Worm (Caenorhabditis elegans): ENCODE results near the gene F47B8.8.

The F47B8.8 gene

ce11 chrV:14336655-14337054 is 5.1 kb downstream of the F47B8.8 start, which contains the start of gene srm-6:
Gene srm-6, plus strand, starts transcription at chrV:14336955.
- TF ChIP-seq hlh-26 (GFP tag; conservative IDR thresholded peaks at IDR 0.05): no peak
- TF ChIP-seq hsf-1 (GFP tag; IDR thresholded peaks at IDR 0.05): no peak
- no peak for TF ChIP-seq hmg-1.2 (GFP tag; IDR thresholded peaks at IDR 0.05)
- TF ChIP-seq unc-62 (GFP tag; optimal IDR thresholded peaks at IDR 0.05): no peak
- no peak for TF ChIP-seq lsl-1 (GFP tag; optimal IDR thresholded peaks at IDR 0.05)
- TF ChIP-seq die-1 (tag; optimal IDR thresholded peaks at IDR 0.05): no peak
- TF ChIP-seq tbx-9 (tag; optimal IDR thresholded peaks at IDR 0.05; ENCODE audit: borderline replicate concordance): no peak
- no peak for TF ChIP-seq B0019.2 (GFP tag; conservative IDR thresholded peaks at IDR 0.05)
- TF ChIP-seq lir-1 (GFP tag; conservative IDR thresholded peaks at IDR 0.05): no peak
- no peak for TF ChIP-seq K11D2.4 (GFP tag; IDR thresholded peaks at IDR 0.05)
- no peak for TF ChIP-seq chd-7 (tag; optimal IDR thresholded peaks at IDR 0.05)
- TF ChIP-seq lin-40 (tag; optimal IDR thresholded peaks at IDR 0.05): no peak
- no peak for TF ChIP-seq Y79H2A.3 (GFP tag; conservative IDR thresholded peaks at IDR 0.05)
- TF ChIP-seq ztf-22 (GFP tag; optimal IDR thresholded peaks at IDR 0.05): no peak
- TF ChIP-seq F23B12.7 (tag; optimal IDR thresholded peaks at IDR 0.05; ENCODE audit: insufficient read depth): no peak
- no peak for TF ChIP-seq zfh-2 (GFP tag; conservative IDR thresholded peaks at IDR 0.05)
- TF ChIP-seq ztf-18 (tag; optimal IDR thresholded peaks at IDR 0.05): no peak
- TF ChIP-seq T26A5.8 (tag; optimal IDR thresholded peaks at IDR 0.05): no peak
- TF ChIP-seq Y95B8A.8 (GFP tag; IDR thresholded peaks at IDR 0.05): no peak

ce11 chrV:14341672-14342071 is 10.1 kb downstream of the F47B8.8 start, which contains the start of gene F47B8.10:
Gene F47B8.10, plus strand, starts transcription at chrV:14341972.
- TF ChIP-seq unc-130 (GFP tag; optimal IDR thresholded peaks at IDR 0.05) (no peak), ztf-28 (GFP tag; IDR thresholded peaks at IDR 0.05) (no peak), F37B4.10 (GFP tag; IDR thresholded peaks at IDR 0.05) (no peak), hlh-12 (tag; optimal IDR thresholded peaks at IDR 0.05) (no peak), tbp1 (GFP tag; optimal IDR thresholded peaks at IDR 0.05) (no peak), Y95B8A.8 (GFP tag; IDR thresholded peaks at IDR 0.05) (no peak), atf-7 (tag; optimal IDR thresholded peaks at IDR 0.05) (no peak), ceh-40 (GFP tag; IDR thresholded peaks at IDR 0.05) (no peak), sptf-2 (GFP tag; optimal IDR thresholded peaks at IDR 0.05) (no peak), ceh-79 (tag; optimal IDR thresholded peaks at IDR 0.05) (no peak), sea-2 (GFP tag; IDR thresholded peaks at IDR 0.05) (no peak)

- TF ChIP-seq ztf-25 (GFP tag; IDR thresholded peaks at IDR 0.05): no peak
- TF ChIP-seq pbrm-1 (GFP tag; IDR thresholded peaks at IDR 0.05): peak; percentile 78
- TF ChIP-seq athp-1 (tag; optimal IDR thresholded peaks at IDR 0.05): peak; percentile 41
- TF ChIP-seq T26A5.8 (tag; optimal IDR thresholded peaks at IDR 0.05): no peak
- no peak for TF ChIP-seq T07F8.4 (tag; optimal IDR thresholded peaks at IDR 0.05)
- no peak for TF ChIP-seq F37B4.10 (GFP tag; IDR thresholded peaks at IDR 0.05)
- TF ChIP-seq F55B11.4 (tag; optimal IDR thresholded peaks at IDR 0.05; ENCODE audit: borderline replicate concordance, insufficient read depth): no peak
- TF ChIP-seq F22D6.2 (tag; optimal IDR thresholded peaks at IDR 0.05): no peak
- TF ChIP-seq attf-6 (GFP tag; IDR thresholded peaks at IDR 0.05): peak; percentile 67; the same call in 1 of the 2 replicates
- peak; percentile 68 for TF ChIP-seq lir-1 (GFP tag; conservative IDR thresholded peaks at IDR 0.05)
- TF ChIP-seq madf-6 (GFP tag; IDR thresholded peaks at IDR 0.05): peak; percentile 64
- TF ChIP-seq snpc-4 (GFP tag; optimal IDR thresholded peaks at IDR 0.05): no peak
- TF ChIP-seq snpc-4 (tag; optimal IDR thresholded peaks at IDR 0.05): peak in 2 of 4 experiments; percentile 57 to 70
- no peak for TF ChIP-seq unc-62 (GFP tag; optimal IDR thresholded peaks at IDR 0.05)
- no peak for TF ChIP-seq zfh-2 (GFP tag; conservative IDR thresholded peaks at IDR 0.05)
- TF ChIP-seq akir-1 (GFP tag; optimal IDR thresholded peaks at IDR 0.05): peak; percentile 24
- TF ChIP-seq dpl-1 (GFP tag; optimal IDR thresholded peaks at IDR 0.05): peak; percentile 56
- peak; percentile 75 for TF ChIP-seq C06A6.2 (GFP tag; conservative IDR thresholded peaks at IDR 0.05)
- peak; percentile 55 for TF ChIP-seq F33H1.4 (GFP tag; IDR thresholded peaks at IDR 0.05)
- no peak for TF ChIP-seq Y67H2A.10 (GFP tag; conservative IDR thresholded peaks at IDR 0.05)
- no peak for TF ChIP-seq madf-8 (GFP tag; conservative IDR thresholded peaks at IDR 0.05)
- no peak for TF ChIP-seq lag-1 (GFP tag; IDR thresholded peaks at IDR 0.05)
- no peak for TF ChIP-seq ztf-26 (tag; optimal IDR thresholded peaks at IDR 0.05)
Measured at ce11 chrV:14347234-14347826, 15.8 kb downstream of the F47B8.8 start, which contains the start of gene cept-2. Gene cept-2, plus strand, starts transcription at chrV:14347766.

Measured in whole organism, young adult.